Worm (Caenorhabditis elegans): Measurements from ENCODE around the gene fbxa-165.
"Not testable (repeated sequence)": the region's sequence is repeated elsewhere in the genome, so short reads cannot be mapped to it uniquely, and the experiment has no call there.

- not testable (repeated sequence) for TF ChIP-seq nhr-77 (tag; optimal IDR thresholded peaks at IDR 0.05); unc-86 (tag; optimal IDR thresholded peaks at IDR 0.05); ceh-63 (GFP tag; optimal IDR thresholded peaks at IDR 0.05); snu-23 (GFP tag; optimal IDR thresholded peaks at IDR 0.05)
Measured at ce11 chrII:1632216-1632615, 15.9 kb upstream of the fbxa-165 start, which contains the start of gene C08E3.13.
